Worm (Caenorhabditis elegans): Measurements from ENCODE around the gene mac-1.

mac-1 gene

ce11 chrII:13298534-13298933 lies 22.2 kb downstream of the mac-1 start (continued):
- no peak for TF ChIP-seq zip-2 (tag; optimal IDR thresholded peaks at IDR 0.05)
- 0 out of 2 replicates have a peak, but pooled peaks have one; percentile 49 for TF ChIP-seq pha-4 (GFP tag; IDR thresholded peaks at IDR 0.05)
- no peak for TF ChIP-seq pha-4 (tag; optimal IDR thresholded peaks at IDR 0.05)
- no peak for TF ChIP-seq Y48G9A.11 (GFP tag; IDR thresholded peaks at IDR 0.05)
- no peak for TF ChIP-seq fkh-10 (GFP tag; optimal IDR thresholded peaks at IDR 0.05)
- TF ChIP-seq nhr-6 (tag; optimal IDR thresholded peaks at IDR 0.05) = no peak
- TF ChIP-seq zag-1 (tag; optimal IDR thresholded peaks at IDR 0.05) = no peak
- TF ChIP-seq nhr-10 (tag; optimal IDR thresholded peaks at IDR 0.05) = peak; percentile 84
- TF ChIP-seq Y105C5A.15 (GFP tag; IDR thresholded peaks at IDR 0.05) = no peak
- TF ChIP-seq ama-1 (optimal IDR thresholded peaks at IDR 0.05) = peak; percentile 67
- no peak for TF ChIP-seq madf-9 (GFP tag; conservative IDR thresholded peaks at IDR 0.05)
- TF ChIP-seq dmd-6 (GFP tag; IDR thresholded peaks at IDR 0.05) = peak; percentile 94
- TF ChIP-seq daf-8 (GFP tag; IDR thresholded peaks at IDR 0.05) = no peak
- no peak for TF ChIP-seq madf-5 (GFP tag; IDR thresholded peaks at IDR 0.05)
- no peak for TF ChIP-seq tra-1 (GFP tag; IDR thresholded peaks at IDR 0.05)
- peak; percentile 81 for TF ChIP-seq nhr-48 (tag; optimal IDR thresholded peaks at IDR 0.05)
- no peak for TF ChIP-seq ceh-62 (tag; optimal IDR thresholded peaks at IDR 0.05)
- peak; percentile 28 for TF ChIP-seq fos-1 (tag; optimal IDR thresholded peaks at IDR 0.05)
- no peak for TF ChIP-seq ces-1 (GFP tag; optimal IDR thresholded peaks at IDR 0.05)
- no peak for TF ChIP-seq egl-27 (tag; optimal IDR thresholded peaks at IDR 0.05)
- 0 out of 2 replicates have a peak, but pooled peaks have one; percentile 4 for TF ChIP-seq set-16 (GFP tag; IDR thresholded peaks at IDR 0.05)
- TF ChIP-seq hlh-11 (tag; optimal IDR thresholded peaks at IDR 0.05) = peak; percentile 88
- TF ChIP-seq zip-11 (GFP tag; IDR thresholded peaks at IDR 0.05) = no peak
- TF ChIP-seq ZK546.5 (tag; optimal IDR thresholded peaks at IDR 0.05) = no peak
- TF ChIP-seq mdt-29 (GFP tag; IDR thresholded peaks at IDR 0.05) = no peak; the same call in 1 of the 2 replicates
- TF ChIP-seq F49E8.2 (tag; optimal IDR thresholded peaks at IDR 0.05; ENCODE audit: borderline replicate concordance) = no peak
- no peak for TF ChIP-seq dpl-1 (GFP tag; optimal IDR thresholded peaks at IDR 0.05)
- TF ChIP-seq duxl-1 (tag; optimal IDR thresholded peaks at IDR 0.05; ENCODE audit: poor library complexity) = no peak
- TF ChIP-seq aly-2 (tag; optimal IDR thresholded peaks at IDR 0.05) = no peak
- no peak for TF ChIP-seq nhr-11 (tag; optimal IDR thresholded peaks at IDR 0.05)
- TF ChIP-seq nhr-28 (tag; optimal IDR thresholded peaks at IDR 0.05) = peak; percentile 88
- no peak for TF ChIP-seq jun-1 (tag; optimal IDR thresholded peaks at IDR 0.05)
- TF ChIP-seq vab-7 (GFP tag; IDR thresholded peaks at IDR 0.05) = no peak
- no peak for TF ChIP-seq attf-4 (tag; optimal IDR thresholded peaks at IDR 0.05)
- peak; percentile 84 for TF ChIP-seq nhr-77 (tag; optimal IDR thresholded peaks at IDR 0.05)
- no peak for TF ChIP-seq lsy-2 (tag; optimal IDR thresholded peaks at IDR 0.05)
- TF ChIP-seq nhr-76 (tag; optimal IDR thresholded peaks at IDR 0.05) = no peak
- no peak for TF ChIP-seq mxl-2 (GFP tag; conservative IDR thresholded peaks at IDR 0.05)
- TF ChIP-seq nhr-111 (GFP tag; optimal IDR thresholded peaks at IDR 0.05) = no peak
- peak; percentile 52 for TF ChIP-seq lin-13 (GFP tag; optimal IDR thresholded peaks at IDR 0.05)
- TF ChIP-seq Y75B8A.6 (GFP tag; IDR thresholded peaks at IDR 0.05) = no peak
- no peak for TF ChIP-seq ceh-28 (tag; optimal IDR thresholded peaks at IDR 0.05)
- no peak for TF ChIP-seq ceh-82 (tag; optimal IDR thresholded peaks at IDR 0.05)
- TF ChIP-seq zfp-2 (tag; optimal IDR thresholded peaks at IDR 0.05) = no peak
- no peak for TF ChIP-seq ztf-7 (tag; optimal IDR thresholded peaks at IDR 0.05)
- peak; percentile 55 for TF ChIP-seq mep-1 (tag; optimal IDR thresholded peaks at IDR 0.05)
- TF ChIP-seq lin-1 (GFP tag; IDR thresholded peaks at IDR 0.05) = peak; percentile 67; the same call in 1 of the 2 replicates
- no peak for TF ChIP-seq tag-97 (GFP tag; IDR thresholded peaks at IDR 0.05)
- no peak for TF ChIP-seq unc-130 (GFP tag; optimal IDR thresholded peaks at IDR 0.05)
- TF ChIP-seq nhr-25 (tag; optimal IDR thresholded peaks at IDR 0.05; ENCODE audit: borderline replicate concordance, insufficient read depth) = no peak
- no peak for TF ChIP-seq skn-1 (tag; optimal IDR thresholded peaks at IDR 0.05)
- TF ChIP-seq unc-39 (tag; optimal IDR thresholded peaks at IDR 0.05) = no peak
- no peak for TF ChIP-seq spr-1 (tag; optimal IDR thresholded peaks at IDR 0.05)
